Fruit fly (Drosophila melanogaster): Measurements from ENCODE around the gene CG13926.

- TF ChIP-seq insv (optimal IDR thresholded peaks at IDR 0.05): no peak
- no peak for TF ChIP-seq Sin3A (optimal IDR thresholded peaks at IDR 0.05)
Measured at dm6 chr3L:1653752-1654151, 35.8 kb upstream of the CG13926 start.
